Fruit fly (Drosophila melanogaster): ENCODE data around the gene CG32061.

Gene CG32061

dm6 chr3L:10463051-10463866 is at the start of gene CG32061, which contains the start of gene Gem3:
Gene CG32061, plus strand, starts transcription at chr3L:10463816.
Gene Gem3, minus strand, starts transcription at chr3L:10463101.
- peak; percentile 79 for TF ChIP-seq Myc (optimal IDR thresholded peaks at IDR 0.05)
- TF ChIP-seq Sp1 (GFP tag; optimal IDR thresholded peaks at IDR 0.05), result no peak

- TF ChIP-seq Hnf4 (GFP tag; optimal IDR thresholded peaks at IDR 0.05), result peak; percentile 7
- TF ChIP-seq dsf (GFP tag; optimal IDR thresholded peaks at IDR 0.05; ENCODE audit: borderline replicate concordance), result no peak
Observed at dm6 chr3L:10418401-10418800, 45.2 kb upstream of the CG32061 start.

dm6 chr3L:10427318-10427717 is 36.3 kb upstream of the CG32061 start:
- TF ChIP-seq GATAd (GFP tag; optimal IDR thresholded peaks at IDR 0.05) (no peak), Rel (GFP tag; optimal IDR thresholded peaks at IDR 0.05) (no peak), Rel (tag; optimal IDR thresholded peaks at IDR 0.05) (no peak), usp (GFP tag; optimal IDR thresholded peaks at IDR 0.05) (no peak), sv (GFP tag; optimal IDR thresholded peaks at IDR 0.05) (no peak), Sp1 (GFP tag; optimal IDR thresholded peaks at IDR 0.05) (no peak), ey (GFP tag; optimal IDR thresholded peaks at IDR 0.05) (no peak), brk (GFP tag; optimal IDR thresholded peaks at IDR 0.05) (no peak), foxo (GFP tag; optimal IDR thresholded peaks at IDR 0.05) (no peak), Abd-B (GFP tag; optimal IDR thresholded peaks at IDR 0.05) (no peak), CG9705 (GFP tag; optimal IDR thresholded peaks at IDR 0.05) (no peak)

dm6 chr3L:10428027-10428426 is 35.6 kb upstream of the CG32061 start:
- no peak for TF ChIP-seq dl (GFP tag; optimal IDR thresholded peaks at IDR 0.05; ENCODE audit: insufficient read depth in 1 of 2, partially characterized antibody in 2 of 2)
- no peak for TF ChIP-seq CG9705 (GFP tag; optimal IDR thresholded peaks at IDR 0.05)
- TF ChIP-seq Dif (GFP tag; optimal IDR thresholded peaks at IDR 0.05; ENCODE audit: partially characterized antibody), result no peak
- TF ChIP-seq psq (GFP tag; optimal IDR thresholded peaks at IDR 0.05), result no peak
- TF ChIP-seq h (GFP tag; optimal IDR thresholded peaks at IDR 0.05), result no peak
- no peak for TF ChIP-seq lola (GFP tag; optimal IDR thresholded peaks at IDR 0.05)
- no peak for TF ChIP-seq Myc (optimal IDR thresholded peaks at IDR 0.05)
- no peak for TF ChIP-seq jim (GFP tag; optimal IDR thresholded peaks at IDR 0.05)
- no peak for TF ChIP-seq tai (GFP tag; optimal IDR thresholded peaks at IDR 0.05)
- no peak for TF ChIP-seq sv (GFP tag; optimal IDR thresholded peaks at IDR 0.05)
- no peak for TF ChIP-seq rgr (GFP tag; optimal IDR thresholded peaks at IDR 0.05)
- no peak for TF ChIP-seq usp (GFP tag; optimal IDR thresholded peaks at IDR 0.05)
- no peak for TF ChIP-seq ey (GFP tag; optimal IDR thresholded peaks at IDR 0.05)
- no peak for TF ChIP-seq HLH106 (tag; optimal IDR thresholded peaks at IDR 0.05)
- TF ChIP-seq OdsH (GFP tag; optimal IDR thresholded peaks at IDR 0.05), result no peak
- TF ChIP-seq dsf (GFP tag; optimal IDR thresholded peaks at IDR 0.05; ENCODE audit: borderline replicate concordance), result no peak
- TF ChIP-seq Rel (GFP tag; optimal IDR thresholded peaks at IDR 0.05), result no peak
- no peak for TF ChIP-seq Rel (tag; optimal IDR thresholded peaks at IDR 0.05)

dm6 chr3L:10428746-10429145 is 34.9 kb upstream of the CG32061 start:
- TF ChIP-seq ey (GFP tag; optimal IDR thresholded peaks at IDR 0.05) (no peak), Hr83 (GFP tag; optimal IDR thresholded peaks at IDR 0.05; ENCODE audit: poor library complexity, severe bottlenecking) (no peak), brk (GFP tag; optimal IDR thresholded peaks at IDR 0.05) (no peak), br (GFP tag; optimal IDR thresholded peaks at IDR 0.05) (no peak), Sp1 (GFP tag; optimal IDR thresholded peaks at IDR 0.05) (no peak), Jra (GFP tag; optimal IDR thresholded peaks at IDR 0.05) (no peak), h (GFP tag; optimal IDR thresholded peaks at IDR 0.05) (no peak), jim (GFP tag; optimal IDR thresholded peaks at IDR 0.05) (no peak), Dfd (GFP tag; optimal IDR thresholded peaks at IDR 0.05) (no peak), Rel (GFP tag; optimal IDR thresholded peaks at IDR 0.05) (no peak), Rel (tag; optimal IDR thresholded peaks at IDR 0.05) (no peak), lola (GFP tag; optimal IDR thresholded peaks at IDR 0.05) (no peak), usp (GFP tag; optimal IDR thresholded peaks at IDR 0.05) (no peak), CG9705 (GFP tag; optimal IDR thresholded peaks at IDR 0.05) (no peak), CrebA (GFP tag; optimal IDR thresholded peaks at IDR 0.05; ENCODE audit: borderline replicate concordance) (no peak), N (GFP tag; optimal IDR thresholded peaks at IDR 0.05) (no peak), psq (GFP tag; optimal IDR thresholded peaks at IDR 0.05) (no peak), dl (GFP tag; optimal IDR thresholded peaks at IDR 0.05; ENCODE audit: insufficient read depth in 1 of 2, partially characterized antibody in 2 of 2) (no peak)

Data from whole organism, wandering third instar larva.